Worm (Caenorhabditis elegans) whole organism, young adult: ENCODE data around the gene Y39A1A.21.

Source experiments
- B0019.2 ChIP-seq: fragments of 200-800 bp; sonication (Bioruptor generic); conservative IDR thresholded peaks from 2 replicates; pipeline ENCODE4 v1.3.6; 2022; ENCODE audit warnings: missing genetic modification reagents, missing genetic modification characterization, missing compliant biosample characterization
- B0336.3 ChIP-seq: fragments of 200-800 bp; sonication (Bioruptor generic); IDR thresholded peaks from 2 replicates; pipeline ENCODE4 v1.3.6; 2022; ENCODE audit warnings: missing genetic modification characterization, missing compliant biosample characterization
- F57A8.1 ChIP-seq: fragments of 200-800 bp; sonication (Bioruptor generic); optimal IDR thresholded peaks from 2 replicates; lab custom pipeline; 2018; ENCODE audit warnings: mild to moderate bottlenecking, missing genetic modification characterization, moderate library complexity, missing compliant biosample characterization
- K12H6.12 ChIP-seq: fragments of 200-800 bp; sonication (Bioruptor generic); optimal IDR thresholded peaks from 2 replicates; lab custom pipeline; 2018; ENCODE audit warnings: mild to moderate bottlenecking, missing genetic modification characterization, missing compliant biosample characterization
- Y95B8A.8 ChIP-seq: fragments of 200-800 bp; sonication (Bioruptor generic); IDR thresholded peaks from 2 replicates; pipeline ENCODE4 v1.3.6; 2022; ENCODE audit warnings: missing genetic modification reagents, missing genetic modification characterization, missing compliant biosample characterization
- attf-6 ChIP-seq: fragments of 200-800 bp; sonication (Bioruptor generic); IDR thresholded peaks from 2 replicates; pipeline ENCODE4 v1.3.6; 2022; ENCODE audit warnings: missing genetic modification reagents, missing genetic modification characterization, missing compliant biosample characterization
- cebp-2 ChIP-seq: fragments of 200-800 bp; sonication (Bioruptor generic); IDR thresholded peaks from 2 replicates; pipeline ENCODE4 v1.3.6; 2022; ENCODE audit warnings: missing genetic modification characterization, missing compliant biosample characterization
- ceh-100 ChIP-seq: fragments of 200-800 bp; sonication (Bioruptor generic); IDR thresholded peaks from 2 replicates; pipeline ENCODE4 v1.3.6; 2022; ENCODE audit warnings: missing genetic modification reagents, missing genetic modification characterization, missing compliant biosample characterization
- dox-1 ChIP-seq: fragments of 200-800 bp; sonication (Bioruptor generic); IDR thresholded peaks from 2 replicates; pipeline ENCODE4 v1.3.6; 2022; ENCODE audit warnings: missing genetic modification reagents, missing genetic modification characterization, missing compliant biosample characterization
- egl-18 ChIP-seq: fragments of 200-800 bp; sonication (Bioruptor generic); IDR thresholded peaks from 2 replicates; pipeline ENCODE4 v1.3.6; 2022; ENCODE audit warnings: missing genetic modification reagents, missing genetic modification characterization, missing compliant biosample characterization
- nfya-2 ChIP-seq: fragments of 200-800 bp; sonication (Bioruptor generic); IDR thresholded peaks from 2 replicates; pipeline ENCODE4 v1.3.6; 2022; ENCODE audit warnings: missing genetic modification reagents, missing genetic modification characterization, missing compliant biosample characterization
- nhr-90 ChIP-seq: sonication (generic microtip); optimal IDR thresholded peaks from 2 replicates; lab custom pipeline; 2016; ENCODE audit warnings: missing genotype, mild to moderate bottlenecking, missing genetic modification characterization, missing compliant biosample characterization
- sdz-38 ChIP-seq: sonication (generic microtip); optimal IDR thresholded peaks from 2 replicates; lab custom pipeline; 2016; ENCODE audit warnings: missing genotype, missing genetic modification characterization, missing compliant biosample characterization
- ztf-3 ChIP-seq: fragments of 200-800 bp; sonication (Bioruptor generic); optimal IDR thresholded peaks from 2 replicates; lab custom pipeline; 2018; ENCODE audit warnings: mild to moderate bottlenecking, missing genetic modification characterization, missing compliant biosample characterization

DNA sequence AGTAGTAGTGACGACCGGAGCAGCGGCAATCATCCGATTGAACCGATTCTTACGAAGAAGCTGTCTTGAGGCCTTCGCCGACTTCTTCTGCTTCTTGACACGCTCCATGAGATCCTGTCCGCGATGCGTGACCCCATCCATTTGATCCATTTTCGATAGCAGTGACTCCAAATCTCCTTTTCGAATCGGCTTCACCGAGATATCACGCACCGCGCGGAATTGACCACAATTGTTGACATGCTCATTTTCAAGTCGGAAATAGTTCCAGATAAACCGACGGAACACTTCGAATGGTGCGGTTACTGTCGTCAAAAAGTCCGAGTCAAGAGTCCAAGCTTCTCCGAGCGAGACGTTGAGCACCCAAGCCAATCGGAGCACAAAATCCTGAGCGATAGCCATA, 3.0 kb downstream of the Y39A1A.21 start:
- no peak for TF ChIP-seq egl-18 (GFP tag; lab: Robert Waterston, UW)
- no peak for TF ChIP-seq B0336.3 (GFP tag; lab: Robert Waterston, UW)
- no peak for TF ChIP-seq cebp-2 (GFP tag; lab: Robert Waterston, UW)
- no peak for TF ChIP-seq F57A8.1 (GFP tag; lab: Kevin White, UChicago)
- no peak for TF ChIP-seq nhr-90
- no peak for TF ChIP-seq B0019.2 (GFP tag; lab: Robert Waterston, UW)
- TF ChIP-seq nfya-2 (GFP tag; lab: Robert Waterston, UW) = no peak
- TF ChIP-seq Y95B8A.8 (GFP tag; lab: Robert Waterston, UW) = no peak
- TF ChIP-seq K12H6.12 = no peak
- TF ChIP-seq ztf-3 = no peak
- TF ChIP-seq dox-1 (GFP tag; lab: Robert Waterston, UW) = no peak
- no peak for TF ChIP-seq sdz-38 (tag; lab: Kevin White, UChicago)
- no peak for TF ChIP-seq attf-6 (GFP tag; lab: Robert Waterston, UW)
- TF ChIP-seq ceh-100 = no peak
